Worm (Caenorhabditis elegans): ENCODE results near the gene rpn-7.

rpn-7 gene

ce11 chrIV:9322489-9322888 is 6.1 kb downstream of the rpn-7 start (continued):
- TF ChIP-seq dmd-9 (GFP tag; IDR thresholded peaks at IDR 0.05), result no peak
- no peak for TF ChIP-seq F10B5.3 (tag; optimal IDR thresholded peaks at IDR 0.05)
- peak; percentile 25 for TF ChIP-seq nhr-102 (tag; optimal IDR thresholded peaks at IDR 0.05)
- no peak for TF ChIP-seq daf-8 (GFP tag; IDR thresholded peaks at IDR 0.05)
- TF ChIP-seq aly-2 (tag; optimal IDR thresholded peaks at IDR 0.05), result no peak
- no peak for TF ChIP-seq ceh-20 (GFP tag; IDR thresholded peaks at IDR 0.05)
- TF ChIP-seq zfp-2 (tag; optimal IDR thresholded peaks at IDR 0.05), result no peak
- TF ChIP-seq mes-2 (tag; optimal IDR thresholded peaks at IDR 0.05; ENCODE audit: poor library complexity, severe bottlenecking), result no peak
- no peak for TF ChIP-seq unc-39 (tag; optimal IDR thresholded peaks at IDR 0.05)
- no peak for TF ChIP-seq lin-1 (GFP tag; IDR thresholded peaks at IDR 0.05)
- no peak for TF ChIP-seq zip-2 (tag; optimal IDR thresholded peaks at IDR 0.05)
- TF ChIP-seq fkh-10 (GFP tag; optimal IDR thresholded peaks at IDR 0.05), result no peak
- TF ChIP-seq ceh-82 (tag; optimal IDR thresholded peaks at IDR 0.05), result no peak
- TF ChIP-seq mxl-3 (GFP tag; optimal IDR thresholded peaks at IDR 0.05), result no peak

- no peak for TF ChIP-seq pha-4 (GFP tag; IDR thresholded peaks at IDR 0.05)
- TF ChIP-seq pha-4 (tag; optimal IDR thresholded peaks at IDR 0.05), result no peak
- no peak for TF ChIP-seq R02D3.7 (tag; optimal IDR thresholded peaks at IDR 0.05)
- TF ChIP-seq lin-13 (GFP tag; optimal IDR thresholded peaks at IDR 0.05), result no peak
- TF ChIP-seq lsy-2 (tag; optimal IDR thresholded peaks at IDR 0.05), result no peak
- no peak for TF ChIP-seq nhr-10 (tag; optimal IDR thresholded peaks at IDR 0.05)
These were observed 7.6 kb downstream of the rpn-7 start, which contains the start of the genes nspg-11 and F49C12.15 for ce11 chrIV:9323989-9324506. TSS of gene nspg-11 (minus strand) at chrIV:9324089. TSS of gene F49C12.15 (plus strand) at chrIV:9324456.

ce11 chrIV:9327706-9328105 is 11.3 kb downstream of the rpn-7 start, which contains the start of gene clec-183:
TSS of gene clec-183 (plus strand) at chrIV:9328006.
- no peak for TF ChIP-seq set-16 (GFP tag; IDR thresholded peaks at IDR 0.05)
- no peak for TF ChIP-seq Y5F2A.4 (GFP tag; optimal IDR thresholded peaks at IDR 0.05)
- no peak for TF ChIP-seq mep-1 (tag; optimal IDR thresholded peaks at IDR 0.05)
- no peak for TF ChIP-seq vab-7 (GFP tag; IDR thresholded peaks at IDR 0.05)
- no peak for TF ChIP-seq snpc-4 (tag; optimal IDR thresholded peaks at IDR 0.05)
- no peak for TF ChIP-seq zfp-3 (GFP tag; conservative IDR thresholded peaks at IDR 0.05)

- no peak for TF ChIP-seq nhr-28 (tag; optimal IDR thresholded peaks at IDR 0.05)
- TF ChIP-seq nhr-76 (tag; optimal IDR thresholded peaks at IDR 0.05), result no peak
- no peak for TF ChIP-seq zip-2 (tag; optimal IDR thresholded peaks at IDR 0.05)
- no peak for TF ChIP-seq hlh-30 (tag; optimal IDR thresholded peaks at IDR 0.05; ENCODE audit: insufficient read depth)
- TF ChIP-seq mdt-29 (GFP tag; IDR thresholded peaks at IDR 0.05), result no peak
- TF ChIP-seq ZK546.5 (tag; optimal IDR thresholded peaks at IDR 0.05), result no peak
- TF ChIP-seq R02D3.7 (tag; optimal IDR thresholded peaks at IDR 0.05), result no peak
- TF ChIP-seq lim-7 (GFP tag; IDR thresholded peaks at IDR 0.05), result no peak
- no peak for TF ChIP-seq zfp-3 (GFP tag; conservative IDR thresholded peaks at IDR 0.05)
- no peak for TF ChIP-seq spr-3 (GFP tag; optimal IDR thresholded peaks at IDR 0.05)
- no peak for TF ChIP-seq vab-7 (GFP tag; IDR thresholded peaks at IDR 0.05)
- no peak for TF ChIP-seq egl-27 (tag; optimal IDR thresholded peaks at IDR 0.05)
- no peak for TF ChIP-seq dmd-6 (GFP tag; IDR thresholded peaks at IDR 0.05)
These were observed 14.3 kb downstream of the rpn-7 start, which contains the start of gene nspg-7.1 for ce11 chrIV:9330755-9331154. TSS of gene nspg-7.1 (minus strand) at chrIV:9330855.

- TF ChIP-seq nhr-10 (tag; optimal IDR thresholded peaks at IDR 0.05) (no peak), duxl-1 (tag; optimal IDR thresholded peaks at IDR 0.05; ENCODE audit: poor library complexity) (no peak), ceh-28 (tag; optimal IDR thresholded peaks at IDR 0.05) (no peak), tra-1 (GFP tag; IDR thresholded peaks at IDR 0.05) (no peak), hmg-1.1 (GFP tag; IDR thresholded peaks at IDR 0.05) (no peak), nhr-42 (GFP tag; IDR thresholded peaks at IDR 0.05) (no peak), daf-16 (GFP tag; optimal IDR thresholded peaks at IDR 0.05) (peak in 1 of 2 experiments; percentile 2), daf-16 (tag; optimal IDR thresholded peaks at IDR 0.05) (peak; percentile 59), ztf-11 (tag; optimal IDR thresholded peaks at IDR 0.05) (no peak), snpc-4 (tag; optimal IDR thresholded peaks at IDR 0.05) (no peak), daf-12 (tag; optimal IDR thresholded peaks at IDR 0.05) (no peak), nhr-102 (tag; optimal IDR thresholded peaks at IDR 0.05) (peak; percentile 24), hif-1 (tag; optimal IDR thresholded peaks at IDR 0.05) (no peak), madf-5 (GFP tag; IDR thresholded peaks at IDR 0.05) (no peak)
These were observed 16.6 kb downstream of the rpn-7 start for ce11 chrIV:9333007-9333406.

All from whole organism, L4 larva.